Worm (Caenorhabditis elegans) whole organism, young adult: ENCODE measurements around the gene nduc-2.

Experiments used
- T26A5.8 ChIP-seq: sonication (generic microtip); optimal IDR thresholded peaks from 2 replicates; lab custom pipeline; 2016; ENCODE audit warnings: missing genetic modification characterization, missing compliant biosample characterization
- ama-1 ChIP-seq, 3 experiments: fragments of 150-350 bp in 1 of 3; sonication (generic microtip) in 2 of 3; optimal IDR thresholded peaks; 2 replicates each; lab custom pipeline; 2014 to 2018; ENCODE audit warnings: missing biosample characterization in 2 of 3, missing genetic modification characterization in 2 of 3, missing genetic modification reagents in 2 of 3
- ccch-3 ChIP-seq: fragments of 200-800 bp; sonication (Bioruptor generic); optimal IDR thresholded peaks from 2 replicates; lab custom pipeline; 2018; ENCODE audit warnings: mild to moderate bottlenecking, missing genetic modification characterization, missing compliant biosample characterization
- cebp-2 ChIP-seq: fragments of 200-800 bp; sonication (Bioruptor generic); IDR thresholded peaks from 2 replicates; pipeline ENCODE4 v1.3.6; 2022; ENCODE audit warnings: missing genetic modification characterization, missing compliant biosample characterization
- ets-4 ChIP-seq: fragments of 200-800 bp; sonication (Bioruptor generic); optimal IDR thresholded peaks from 2 replicates; lab custom pipeline; 2018; ENCODE audit warnings: mild to moderate bottlenecking, missing genetic modification characterization, missing compliant biosample characterization
- him-1 ChIP-seq: sonication (generic microtip); optimal IDR thresholded peaks from 2 replicates; lab custom pipeline; 2016; ENCODE audit warnings: missing genotype, missing genetic modification reagents, missing genetic modification characterization, missing compliant biosample characterization
- lin-35 ChIP-seq, 3 experiments: fragments of 150-350 bp in 2 of 3; sonication (generic microtip) in 1 of 3; optimal IDR thresholded peaks; 2 replicates each; lab custom pipeline; 2014 to 2018; ENCODE audit warnings: missing biosample characterization in 3 of 3, missing genetic modification characterization in 3 of 3, missing genetic modification reagents in 3 of 3
- lsy-27 ChIP-seq: sonication (generic microtip); optimal IDR thresholded peaks from 2 replicates; lab custom pipeline; 2017; ENCODE audit warnings: missing genetic modification characterization, mild to moderate bottlenecking, missing compliant biosample characterization, antibody characterized with exemption, missing genotype, borderline replicate concordance; ENCODE audit not compliant: insufficient read depth
- nfya-1 ChIP-seq: sonication (generic microtip); optimal IDR thresholded peaks from 2 replicates; lab custom pipeline; 2017; ENCODE audit warnings: antibody characterized with exemption, missing compliant biosample characterization, missing genetic modification characterization, borderline replicate concordance; ENCODE audit not compliant: insufficient read depth
- pha-4 ChIP-seq: fragments of 150-350 bp; sonication (generic microtip); optimal IDR thresholded peaks from 2 replicates; lab custom pipeline; 2014; ENCODE audit warnings: missing biosample characterization, missing genetic modification reagents, missing genetic modification characterization
- sdz-38 ChIP-seq: sonication (generic microtip); optimal IDR thresholded peaks from 2 replicates; lab custom pipeline; 2016; ENCODE audit warnings: missing genotype, missing genetic modification characterization, missing compliant biosample characterization

ce11 chrIII:2814919-2815554, 28.4 kb downstream of the nduc-2 start, which contains the start of gene tufm-1:
- TF ChIP-seq sdz-38 (tag; lab: Kevin White, UChicago) (no peak), ama-1 (optimal IDR thresholded peaks at IDR 0.05; lab: Kevin White, UChicago) (no peak), ama-1 (GFP tag; optimal IDR thresholded peaks at IDR 0.05; lab: Kevin White, UChicago) (no peak), him-1 (tag; lab: Kevin White, UChicago) (no peak), ccch-3 (GFP tag; lab: Kevin White, UChicago) (no peak), T26A5.8 (tag; lab: Kevin White, UChicago) (no peak), lsy-27 (tag; lab: Kevin White, UChicago) (no peak), cebp-2 (no peak), nfya-1 (tag; lab: Kevin White, UChicago) (no peak), pha-4 (peak; percentile 17), ets-4 (GFP tag; lab: Kevin White, UChicago) (no peak), lin-35 (GFP tag; optimal IDR thresholded peaks at IDR 0.05; lab: Kevin White, UChicago) (peak in 1 of 3 experiments; percentile 66)
